Worm (Caenorhabditis elegans) whole organism, mixed stage, embryonic: ENCODE measurements around the gene cat-1.
A peak's percentile ranks its signal among the peaks of the same experiment; 100 is the strongest.

Experiments used
- M03D4.4 ChIP-seq: sonication (generic microtip); optimal IDR thresholded peaks from 2 replicates; lab custom pipeline; 2017; ENCODE audit warnings: mild to moderate bottlenecking, missing genetic modification characterization, missing compliant biosample characterization
- bed-3 ChIP-seq: fragments of 200-800 bp; sonication (Bioruptor generic); optimal IDR thresholded peaks from 3 replicates; lab custom pipeline; 2018; ENCODE audit warnings: mild to moderate bottlenecking, missing genetic modification characterization, moderate library complexity, missing compliant biosample characterization
- blmp-1 ChIP-seq: fragments of 150-350 bp; optimal IDR thresholded peaks from 2 replicates; lab custom pipeline; 2014; ENCODE audit warnings: missing biosample characterization, missing genetic modification characterization
- ceh-39 ChIP-seq: fragments of 150-350 bp; optimal IDR thresholded peaks from 2 replicates; lab custom pipeline; 2014; ENCODE audit warnings: missing biosample characterization, missing genetic modification characterization
- ceh-43 ChIP-seq: fragments of 200-800 bp; sonication (Bioruptor generic); optimal IDR thresholded peaks from 2 replicates; lab custom pipeline; 2018; ENCODE audit warnings: mild to moderate bottlenecking, missing genetic modification characterization, moderate library complexity, missing compliant biosample characterization
- ceh-83 ChIP-seq: fragments of 200-800 bp; sonication (Bioruptor generic); optimal IDR thresholded peaks from 2 replicates; lab custom pipeline; 2018; ENCODE audit warnings: mild to moderate bottlenecking, missing genetic modification characterization, missing compliant biosample characterization
- ces-1 ChIP-seq: fragments of 150-350 bp; optimal IDR thresholded peaks from 2 replicates; lab custom pipeline; 2014; ENCODE audit warnings: missing biosample characterization, missing genetic modification reagents, missing genetic modification characterization
- cnd-1 ChIP-seq: fragments of 200-800 bp; sonication (Bioruptor generic); optimal IDR thresholded peaks from 2 replicates; lab custom pipeline; 2018; ENCODE audit warnings: mild to moderate bottlenecking, missing genetic modification characterization, missing compliant biosample characterization
- drap-1 ChIP-seq: fragments of 200-800 bp; sonication (Bioruptor generic); optimal IDR thresholded peaks from 3 replicates; lab custom pipeline; 2018; ENCODE audit warnings: mild to moderate bottlenecking, missing genetic modification characterization, missing compliant biosample characterization
- elt-1 ChIP-seq: sonication (generic microtip); optimal IDR thresholded peaks from 2 replicates; lab custom pipeline; 2017; ENCODE audit warnings: missing genetic modification characterization, mild to moderate bottlenecking, missing compliant biosample characterization, antibody characterized with exemption, moderate library complexity, borderline replicate concordance; ENCODE audit not compliant: insufficient read depth
- elt-3 ChIP-seq: fragments of 150-350 bp; optimal IDR thresholded peaks from 2 replicates; lab custom pipeline; 2014; ENCODE audit warnings: missing biosample characterization, missing genetic modification characterization
- flh-1 ChIP-seq: fragments of 200-800 bp; sonication (Bioruptor generic); optimal IDR thresholded peaks from 2 replicates; lab custom pipeline; 2018; ENCODE audit warnings: mild to moderate bottlenecking, missing genetic modification characterization, moderate library complexity, missing compliant biosample characterization
- ham-2 ChIP-seq: fragments of 200-800 bp; sonication (Bioruptor generic); optimal IDR thresholded peaks from 2 replicates; lab custom pipeline; 2018; ENCODE audit warnings: mild to moderate bottlenecking, missing genetic modification characterization, missing compliant biosample characterization
- hlh-1 ChIP-seq: fragments of 150-350 bp; optimal IDR thresholded peaks from 2 replicates; lab custom pipeline; 2014; ENCODE audit warnings: missing biosample characterization, missing genetic modification reagents, missing genetic modification characterization
- lin-13 ChIP-seq: fragments of 150-350 bp; optimal IDR thresholded peaks from 2 replicates; lab custom pipeline; 2014; ENCODE audit warnings: missing biosample characterization, missing genetic modification characterization
- lin-32 ChIP-seq: fragments of 200-800 bp; sonication (Bioruptor generic); optimal IDR thresholded peaks from 2 replicates; lab custom pipeline; 2018; ENCODE audit warnings: mild to moderate bottlenecking, missing genetic modification characterization, missing compliant biosample characterization
- lsy-2 ChIP-seq: fragments of 150-350 bp; optimal IDR thresholded peaks from 2 replicates; lab custom pipeline; 2014; ENCODE audit warnings: missing biosample characterization, missing genetic modification characterization
- mab-5 ChIP-seq: fragments of 150-350 bp; optimal IDR thresholded peaks from 2 replicates; lab custom pipeline; 2014; ENCODE audit warnings: missing biosample characterization, missing genetic modification characterization
- mep-1 ChIP-seq: fragments of 150-350 bp; optimal IDR thresholded peaks from 2 replicates; lab custom pipeline; 2017; ENCODE audit warnings: missing biosample characterization, missing genetic modification reagents, missing genetic modification characterization, inconsistent platforms
- mls-2 ChIP-seq: sonication (generic microtip); optimal IDR thresholded peaks from 2 replicates; lab custom pipeline; 2016; ENCODE audit warnings: mild to moderate bottlenecking, missing genetic modification characterization, moderate library complexity, missing compliant biosample characterization
- nhr-12 ChIP-seq: fragments of 150-350 bp; optimal IDR thresholded peaks from 2 replicates; lab custom pipeline; 2014; ENCODE audit warnings: missing biosample characterization, missing genetic modification characterization
- nhr-2 ChIP-seq: fragments of 150-350 bp; optimal IDR thresholded peaks from 2 replicates; lab custom pipeline; 2014; ENCODE audit warnings: missing biosample characterization, missing genetic modification characterization
- nhr-237 ChIP-seq: fragments of 150-350 bp; optimal IDR thresholded peaks from 2 replicates; lab custom pipeline; 2014; ENCODE audit warnings: missing biosample characterization, missing genetic modification characterization
- nhr-28 ChIP-seq: fragments of 150-350 bp; optimal IDR thresholded peaks from 2 replicates; lab custom pipeline; 2014; ENCODE audit warnings: missing biosample characterization, missing genetic modification characterization
- nhr-76 ChIP-seq: sonication (generic microtip); optimal IDR thresholded peaks from 2 replicates; lab custom pipeline; 2017; ENCODE audit warnings: missing biosample characterization, missing genetic modification characterization
- pha-4 ChIP-seq: fragments of 150-350 bp; optimal IDR thresholded peaks from 2 replicates; lab custom pipeline; 2018; ENCODE audit warnings: missing biosample characterization, missing genetic modification reagents, missing genetic modification characterization
- sem-2 ChIP-seq: fragments of 200-800 bp; sonication (Bioruptor generic); optimal IDR thresholded peaks from 2 replicates; lab custom pipeline; 2018; ENCODE audit warnings: mild to moderate bottlenecking, missing genetic modification characterization, missing compliant biosample characterization
- snpc-4 ChIP-seq: fragments of 150-350 bp; optimal IDR thresholded peaks from 2 replicates; lab custom pipeline; 2014; ENCODE audit warnings: missing biosample characterization, missing genetic modification characterization
- sptf-1 ChIP-seq: sonication (generic microtip); optimal IDR thresholded peaks from 2 replicates; lab custom pipeline; 2017; ENCODE audit warnings: mild to moderate bottlenecking, missing genetic modification characterization, moderate library complexity, missing compliant biosample characterization
- tbx-8 ChIP-seq: fragments of 200-800 bp; sonication (Bioruptor generic); optimal IDR thresholded peaks from 2 replicates; lab custom pipeline; 2018; ENCODE audit warnings: mild to moderate bottlenecking, missing genetic modification characterization, moderate library complexity, missing compliant biosample characterization
- unc-120 ChIP-seq: sonication (generic microtip); optimal IDR thresholded peaks from 2 replicates; lab custom pipeline; 2017; ENCODE audit warnings: missing genetic modification characterization, missing compliant biosample characterization; ENCODE audit not compliant: poor library complexity, severe bottlenecking
- unc-39 ChIP-seq: fragments of 150-350 bp; optimal IDR thresholded peaks from 2 replicates; lab custom pipeline; 2014; ENCODE audit warnings: missing biosample characterization, missing genetic modification characterization
- unc-62 ChIP-seq: fragments of 150-350 bp; optimal IDR thresholded peaks from 2 replicates; lab custom pipeline; 2014; ENCODE audit warnings: missing biosample characterization, missing genetic modification reagents, missing genetic modification characterization
- ztf-11 ChIP-seq: fragments of 150-350 bp; optimal IDR thresholded peaks from 2 replicates; lab custom pipeline; 2014; ENCODE audit warnings: missing biosample characterization, missing genetic modification characterization

The cat-1 gene

DNA sequence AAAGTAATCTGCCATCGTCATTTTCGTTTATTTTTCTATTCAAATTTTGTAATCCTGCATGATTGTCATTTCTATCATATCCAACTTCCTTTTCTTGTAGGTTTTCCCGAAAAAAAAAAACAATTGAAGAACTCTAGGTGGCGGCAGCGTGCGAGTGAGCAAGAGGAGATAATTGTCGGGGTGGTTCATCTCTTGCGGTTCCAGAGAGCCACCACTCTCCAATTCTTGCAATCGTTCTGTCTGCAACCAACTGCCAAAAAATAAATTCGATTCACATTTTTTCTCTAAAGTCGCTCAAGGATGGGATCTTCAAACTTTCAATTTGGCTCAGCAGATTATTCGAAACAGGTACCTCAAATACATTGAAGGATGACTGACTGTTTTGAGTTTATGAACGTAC, 18.4 kb downstream of the cat-1 start, which contains the start of gene W01C8.1:
Gene W01C8.1 (plus strand): TSS at position 301 of the 400 bp plus-strand sequence.
- TF ChIP-seq ceh-43 (GFP tag; lab: Kevin White, UChicago) (no peak), nhr-12 (tag; lab: Kevin White, UChicago) (no peak), lin-13 (tag; lab: Kevin White, UChicago) (no peak), ceh-39 (tag; lab: Kevin White, UChicago) (no peak), ham-2 (no peak), ceh-83 (GFP tag; lab: Kevin White, UChicago) (no peak), tbx-8 (no peak)

- TF ChIP-seq mls-2 (tag; lab: Kevin White, UChicago) (no peak), mab-5 (tag; lab: Kevin White, UChicago) (no peak), tbx-8 (no peak), sptf-1 (tag; lab: Kevin White, UChicago) (no peak)
Observed at ce11 chrX:5689077-5689476, 21.5 kb downstream of the cat-1 start.

DNA sequence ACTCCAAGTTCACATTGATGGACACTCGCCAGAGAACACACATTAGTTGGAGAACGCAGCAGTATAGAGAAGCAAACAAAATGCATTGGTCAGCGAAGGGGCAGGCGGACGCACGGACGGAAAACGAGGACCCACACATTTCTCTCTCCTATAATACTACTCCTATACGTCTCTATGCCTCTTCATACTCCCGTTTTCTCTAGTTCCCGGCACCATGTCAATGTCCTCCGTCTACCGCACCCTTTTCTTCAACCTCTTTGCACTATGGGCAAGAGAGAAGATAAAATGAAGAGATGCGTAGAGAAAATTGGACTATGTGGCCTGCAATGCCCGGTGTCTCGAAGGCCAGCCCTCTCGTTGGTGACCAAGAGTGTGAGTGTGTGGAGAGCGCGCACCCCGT, 24.5 kb downstream of the cat-1 start, which contains the start of gene set-20:
Gene set-20 (minus strand): TSS at position 94 of the 400 bp plus-strand sequence.
- TF ChIP-seq bed-3 = no peak
- TF ChIP-seq mls-2 (tag; lab: Kevin White, UChicago) = peak; percentile 63
- TF ChIP-seq cnd-1 = peak; percentile 27
- TF ChIP-seq elt-3 = no peak
- peak; percentile 83 for TF ChIP-seq unc-62 (GFP tag; lab: Kevin White, UChicago)
- TF ChIP-seq M03D4.4 (tag; lab: Kevin White, UChicago) = peak; percentile 58
- TF ChIP-seq pha-4 (tag; lab: Kevin White, UChicago) = peak; percentile 17
- TF ChIP-seq sptf-1 (tag; lab: Kevin White, UChicago) = peak; percentile 59
- TF ChIP-seq ztf-11 = peak; percentile 45
- no peak for TF ChIP-seq snpc-4
- no peak for TF ChIP-seq lin-13 (tag; lab: Kevin White, UChicago)
- peak; percentile 85 for TF ChIP-seq ces-1 (GFP tag; lab: Kevin White, UChicago)
- TF ChIP-seq unc-120 (tag; lab: Kevin White, UChicago) = peak; percentile 68
- no peak for TF ChIP-seq tbx-8
- TF ChIP-seq nhr-76 = no peak
- TF ChIP-seq ceh-83 (GFP tag; lab: Kevin White, UChicago) = peak; percentile 28
- peak; percentile 75 for TF ChIP-seq mep-1 (tag; lab: Kevin White, UChicago)
- peak; percentile 23 for TF ChIP-seq lsy-2 (tag; lab: Kevin White, UChicago)
- TF ChIP-seq unc-39 (tag; lab: Kevin White, UChicago) = no peak
- TF ChIP-seq drap-1 (GFP tag; lab: Kevin White, UChicago) = peak; percentile 69
- TF ChIP-seq ham-2 = peak; percentile 54
- TF ChIP-seq hlh-1 (tag; lab: Kevin White, UChicago) = peak; percentile 39
- TF ChIP-seq nhr-28 = no peak
- no peak for TF ChIP-seq ceh-39 (tag; lab: Kevin White, UChicago)
- peak; percentile 94 for TF ChIP-seq nhr-2 (tag; lab: Kevin White, UChicago)
- no peak for TF ChIP-seq lin-32 (GFP tag; lab: Kevin White, UChicago)
- TF ChIP-seq ceh-43 (GFP tag; lab: Kevin White, UChicago) = no peak

- no peak for TF ChIP-seq ceh-83 (GFP tag; lab: Kevin White, UChicago)
- no peak for TF ChIP-seq mab-5 (tag; lab: Kevin White, UChicago)
- TF ChIP-seq elt-3 = no peak
- TF ChIP-seq mls-2 (tag; lab: Kevin White, UChicago) = no peak
Observed at ce11 chrX:5680125-5680524, 30.4 kb downstream of the cat-1 start, which contains the start of gene set-19. Gene set-19, minus strand, starts transcription at chrX:5680225.

DNA sequence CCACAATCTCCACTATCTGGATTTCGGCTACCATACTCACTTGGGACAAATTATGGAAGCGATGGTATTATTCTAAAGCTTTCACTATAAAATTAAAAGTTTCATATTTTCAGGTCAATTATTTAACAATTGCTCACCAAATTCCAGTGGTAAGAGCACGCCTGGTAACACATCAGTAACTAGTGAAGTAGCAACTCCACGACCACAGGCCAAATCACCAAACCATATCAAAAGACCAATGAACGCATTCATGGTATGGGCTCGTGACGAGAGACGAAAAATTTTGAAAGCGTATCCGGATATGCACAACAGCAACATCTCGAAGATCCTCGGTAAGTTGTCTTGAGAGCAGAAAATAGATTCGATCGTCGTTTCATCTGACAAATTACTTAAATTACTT, 37.9 kb downstream of the cat-1 start:
- no peak for TF ChIP-seq cnd-1
- TF ChIP-seq blmp-1 (tag; lab: Kevin White, UChicago) = no peak
- no peak for TF ChIP-seq bed-3
- TF ChIP-seq lsy-2 (tag; lab: Kevin White, UChicago) = no peak
- no peak for TF ChIP-seq snpc-4
- no peak for TF ChIP-seq pha-4 (tag; lab: Kevin White, UChicago)
- no peak for TF ChIP-seq elt-3

- no peak for TF ChIP-seq flh-1 (GFP tag; lab: Kevin White, UChicago)
- TF ChIP-seq ceh-83 (GFP tag; lab: Kevin White, UChicago) = no peak
- no peak for TF ChIP-seq ztf-11
- no peak for TF ChIP-seq unc-39 (tag; lab: Kevin White, UChicago)
- TF ChIP-seq sem-2 = no peak
- TF ChIP-seq nhr-237 (tag; lab: Kevin White, UChicago) = no peak
- TF ChIP-seq mab-5 (tag; lab: Kevin White, UChicago) = no peak
- TF ChIP-seq elt-1 (tag; lab: Kevin White, UChicago) = no peak
- no peak for TF ChIP-seq lsy-2 (tag; lab: Kevin White, UChicago)
- TF ChIP-seq cnd-1 = no peak
- no peak for TF ChIP-seq nhr-28
- TF ChIP-seq hlh-1 (tag; lab: Kevin White, UChicago) = no peak
- TF ChIP-seq snpc-4 = no peak
- no peak for TF ChIP-seq tbx-8
- no peak for TF ChIP-seq nhr-12 (tag; lab: Kevin White, UChicago)
Observed at ce11 chrX:5670829-5671228, 39.7 kb downstream of the cat-1 start.
